Worm (Caenorhabditis elegans): Measurements from ENCODE around the gene T09A5.15.
A peak's percentile ranks its signal among the peaks of the same experiment; 100 is the strongest.

Gene T09A5.15

ce11 chrII:7809358-7809914 is 48.3 kb upstream of the T09A5.15 start:
- TF ChIP-seq fkh-10 (GFP tag; optimal IDR thresholded peaks at IDR 0.05) (no peak), mml-1 (tag; optimal IDR thresholded peaks at IDR 0.05) (no peak), eor-1 (tag; optimal IDR thresholded peaks at IDR 0.05) (no peak), nhr-11 (tag; optimal IDR thresholded peaks at IDR 0.05) (no peak)

ce11 chrII:7810162-7810868 is 47.4 kb upstream of the T09A5.15 start:
- TF ChIP-seq mdl-1 (tag; optimal IDR thresholded peaks at IDR 0.05) (no peak), ceh-9 (tag; optimal IDR thresholded peaks at IDR 0.05) (no peak), unc-62 (GFP tag; optimal IDR thresholded peaks at IDR 0.05) (no peak), R02D3.7 (tag; optimal IDR thresholded peaks at IDR 0.05) (no peak), pha-4 (tag; optimal IDR thresholded peaks at IDR 0.05) (peak; percentile 35)

ce11 chrII:7810869-7811543 is 46.8 kb upstream of the T09A5.15 start, which contains the start of gene cki-1:
TSS of gene cki-1 (plus strand) at chrII:7811240.
- no peak for TF ChIP-seq ztf-11 (tag; optimal IDR thresholded peaks at IDR 0.05)
- TF ChIP-seq ZK546.5 (tag; optimal IDR thresholded peaks at IDR 0.05), result no peak
- no peak for TF ChIP-seq lsy-12 (tag; optimal IDR thresholded peaks at IDR 0.05)
- no peak for TF ChIP-seq sea-2 (GFP tag; optimal IDR thresholded peaks at IDR 0.05)
- TF ChIP-seq mdl-1 (tag; optimal IDR thresholded peaks at IDR 0.05), result no peak

ce11 chrII:7812332-7812731 is 45.4 kb upstream of the T09A5.15 start:
- TF ChIP-seq fkh-2 (tag; optimal IDR thresholded peaks at IDR 0.05), result no peak
- TF ChIP-seq nhr-25 (tag; optimal IDR thresholded peaks at IDR 0.05), result peak; percentile 12

- TF ChIP-seq tbx-2 (tag; optimal IDR thresholded peaks at IDR 0.05) (no peak), lsy-12 (tag; optimal IDR thresholded peaks at IDR 0.05) (no peak), zag-1 (tag; optimal IDR thresholded peaks at IDR 0.05) (no peak), lin-15B (tag; optimal IDR thresholded peaks at IDR 0.05) (no peak), fos-1 (tag; optimal IDR thresholded peaks at IDR 0.05) (no peak), fkh-2 (tag; optimal IDR thresholded peaks at IDR 0.05) (no peak), nhr-43 (tag; optimal IDR thresholded peaks at IDR 0.05; ENCODE audit: poor library complexity, severe bottlenecking) (no peak), egl-5 (tag; optimal IDR thresholded peaks at IDR 0.05) (no peak), egl-27 (tag; optimal IDR thresholded peaks at IDR 0.05) (no peak), aly-2 (tag; optimal IDR thresholded peaks at IDR 0.05) (no peak), unc-62 (GFP tag; optimal IDR thresholded peaks at IDR 0.05) (no peak), elt-1 (tag; optimal IDR thresholded peaks at IDR 0.05) (no peak)
Measured at ce11 chrII:7813237-7813636, 44.5 kb upstream of the T09A5.15 start.

ce11 chrII:7813645-7814044 is 44.1 kb upstream of the T09A5.15 start:
- TF ChIP-seq nhr-237 (tag; optimal IDR thresholded peaks at IDR 0.05), result no peak
- peak; percentile 43 for TF ChIP-seq skn-1 (tag; optimal IDR thresholded peaks at IDR 0.05)
- no peak for TF ChIP-seq nhr-77 (tag; optimal IDR thresholded peaks at IDR 0.05)
- TF ChIP-seq fkh-10 (GFP tag; optimal IDR thresholded peaks at IDR 0.05), result no peak
- TF ChIP-seq ceh-82 (tag; optimal IDR thresholded peaks at IDR 0.05), result no peak
- TF ChIP-seq ama-1 (optimal IDR thresholded peaks at IDR 0.05), result no peak
- TF ChIP-seq lin-39 (tag; optimal IDR thresholded peaks at IDR 0.05), result no peak
- peak; percentile 33 for TF ChIP-seq pqm-1 (tag; optimal IDR thresholded peaks at IDR 0.05)
- no peak for TF ChIP-seq mml-1 (tag; optimal IDR thresholded peaks at IDR 0.05)
- TF ChIP-seq tbx-2 (tag; optimal IDR thresholded peaks at IDR 0.05), result no peak
- peak; percentile 74 for TF ChIP-seq elt-2 (tag; optimal IDR thresholded peaks at IDR 0.05)

All from whole organism, L3 larva.